Worm (Caenorhabditis elegans) whole organism, young adult: ENCODE data around the gene egl-20.

Experiments used
- B0019.2 ChIP-seq: fragments of 200-800 bp; sonication (Bioruptor generic); conservative IDR thresholded peaks from 2 replicates; pipeline ENCODE4 v1.3.6; 2022; ENCODE audit warnings: missing genetic modification reagents, missing genetic modification characterization, missing compliant biosample characterization
- B0261.1 ChIP-seq: sonication (generic microtip); optimal IDR thresholded peaks from 2 replicates; lab custom pipeline; 2016; ENCODE audit warnings: mild to moderate bottlenecking, missing genetic modification characterization, moderate library complexity, missing compliant biosample characterization
- C06A6.2 ChIP-seq: fragments of 200-800 bp; sonication (Bioruptor generic); conservative IDR thresholded peaks from 2 replicates; pipeline ENCODE4 v1.3.6; 2022; ENCODE audit warnings: missing genetic modification characterization, missing compliant biosample characterization
- ama-1 ChIP-seq, 3 experiments: fragments of 150-350 bp in 1 of 3; sonication (generic microtip) in 2 of 3; optimal IDR thresholded peaks; 2 replicates each; lab custom pipeline; 2014 to 2018; ENCODE audit warnings: missing biosample characterization in 2 of 3, missing genetic modification characterization in 2 of 3, missing genetic modification reagents in 2 of 3
- atf-7 ChIP-seq: sonication (generic microtip); optimal IDR thresholded peaks from 2 replicates; lab custom pipeline; 2017; ENCODE audit warnings: mild to moderate bottlenecking, missing genetic modification characterization, missing compliant biosample characterization
- hsf-1 ChIP-seq: fragments of 200-800 bp; sonication (Bioruptor generic); IDR thresholded peaks from 2 replicates; pipeline ENCODE4 v1.3.6; 2022; ENCODE audit warnings: missing genetic modification reagents, missing genetic modification characterization, missing compliant biosample characterization
- lag-1 ChIP-seq: fragments of 200-800 bp; sonication (Bioruptor generic); IDR thresholded peaks from 2 replicates; pipeline ENCODE4 v1.3.6; 2022; ENCODE audit warnings: missing genetic modification reagents, missing genetic modification characterization, missing compliant biosample characterization
- rec-8 ChIP-seq, 2 experiments: sonication (generic microtip); optimal IDR thresholded peaks; 2 replicates each; lab custom pipeline; 2016; ENCODE audit warnings: mild to moderate bottlenecking in 2 of 2, missing genetic modification characterization in 2 of 2, missing genetic modification reagents in 2 of 2, missing genotype in 2 of 2, missing biosample characterization in 1 of 2, missing compliant biosample characterization in 1 of 2, moderate library complexity in 1 of 2
- sea-2 ChIP-seq: fragments of 200-800 bp; sonication (Bioruptor generic); IDR thresholded peaks from 2 replicates; pipeline ENCODE4 v1.3.6; 2022; ENCODE audit warnings: missing genetic modification characterization, missing compliant biosample characterization
- snpc-4 ChIP-seq, 5 experiments: fragments of 150-350 bp in 1 of 5; sonication (generic microtip) in 4 of 5; optimal IDR thresholded peaks; 2 replicates each; lab custom pipeline; 2014 to 2018; ENCODE audit warnings: missing genetic modification characterization in 5 of 5, missing biosample characterization in 3 of 5, antibody characterized with exemption in 2 of 5, mild to moderate bottlenecking in 2 of 5, missing compliant biosample characterization in 2 of 5, missing genotype in 2 of 5, moderate library complexity in 2 of 5, missing genetic modification reagents in 1 of 5
- unc-130 ChIP-seq: sonication (generic microtip); optimal IDR thresholded peaks from 2 replicates; lab custom pipeline; 2016; ENCODE audit warnings: missing genetic modification reagents, missing genetic modification characterization, missing compliant biosample characterization
- zfh-2 ChIP-seq: fragments of 200-800 bp; sonication (Bioruptor generic); conservative IDR thresholded peaks from 2 replicates; pipeline ENCODE4 v1.3.6; 2022; ENCODE audit warnings: missing genetic modification reagents, missing genetic modification characterization, missing compliant biosample characterization

DNA sequence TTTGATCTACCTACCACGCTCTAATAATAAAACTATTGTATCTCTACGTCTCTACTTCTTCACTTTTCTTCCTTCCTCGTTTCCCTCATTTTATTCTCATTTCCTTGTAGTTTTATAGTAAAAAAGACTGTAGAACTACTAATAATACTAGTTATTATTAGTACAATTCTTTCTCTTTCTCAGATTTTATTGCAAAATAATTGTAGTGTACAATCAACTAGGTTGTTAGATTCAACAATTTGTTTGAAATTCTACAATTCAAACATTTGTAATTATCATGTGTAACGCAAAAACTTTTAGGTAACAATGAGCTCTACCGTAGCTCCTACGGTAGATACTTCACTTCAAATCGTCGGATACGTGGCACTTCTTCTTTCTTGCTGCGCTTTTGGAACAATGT, 40.4 kb upstream of the egl-20 start, which contains the start of gene K07F5.12:
- TF ChIP-seq zfh-2 (GFP tag; lab: Robert Waterston, UW) = no peak
- no peak for TF ChIP-seq B0019.2 (GFP tag; lab: Robert Waterston, UW)
- no peak for TF ChIP-seq rec-8 (tag; optimal IDR thresholded peaks at IDR 0.05; lab: Kevin White, UChicago)
- TF ChIP-seq sea-2 (GFP tag; lab: Robert Waterston, UW) = no peak
- no peak for TF ChIP-seq hsf-1
- no peak for TF ChIP-seq lag-1 (GFP tag; lab: Robert Waterston, UW)
- TF ChIP-seq ama-1 (optimal IDR thresholded peaks at IDR 0.05; lab: Kevin White, UChicago) = no peak
- no peak for TF ChIP-seq ama-1 (GFP tag; optimal IDR thresholded peaks at IDR 0.05; lab: Kevin White, UChicago)
- no peak for TF ChIP-seq B0261.1 (tag; lab: Kevin White, UChicago)
- TF ChIP-seq C06A6.2 (GFP tag; lab: Robert Waterston, UW) = no peak
- TF ChIP-seq atf-7 (tag; lab: Kevin White, UChicago) = no peak
- TF ChIP-seq snpc-4 (GFP tag; optimal IDR thresholded peaks at IDR 0.05; lab: Kevin White, UChicago) = no peak
- TF ChIP-seq snpc-4 (tag; optimal IDR thresholded peaks at IDR 0.05; lab: Kevin White, UChicago) = no peak
- TF ChIP-seq unc-130 (GFP tag; lab: Kevin White, UChicago) = no peak
